Worm (Caenorhabditis elegans) whole organism, early embryonic: ENCODE data around the gene C14B9.10.

Source experiments
- aly-1 ChIP-seq: sonication (generic microtip); optimal IDR thresholded peaks from 2 replicates; lab custom pipeline; 2016; ENCODE audit warnings: missing genetic modification characterization, missing compliant biosample characterization
- ama-1 ChIP-seq: fragments of 150-350 bp; optimal IDR thresholded peaks from 2 replicates; lab custom pipeline; 2014
- ceh-13 ChIP-seq: fragments of 200-800 bp; sonication (Bioruptor generic); optimal IDR thresholded peaks from 2 replicates; lab custom pipeline; 2018; ENCODE audit warnings: mild to moderate bottlenecking, missing genetic modification characterization, missing compliant biosample characterization
- ceh-36 ChIP-seq: sonication (generic microtip); optimal IDR thresholded peaks from 2 replicates; lab custom pipeline; 2016; ENCODE audit warnings: missing genetic modification characterization, inconsistent platforms, missing compliant biosample characterization
- flt-1 ChIP-seq: fragments of 200-800 bp; sonication (Bioruptor generic); IDR thresholded peaks from 2 replicates; pipeline ENCODE4 v1.3.6; 2022; ENCODE audit warnings: missing genetic modification characterization, missing compliant biosample characterization
- hmbx-1 ChIP-seq: sonication (generic microtip); optimal IDR thresholded peaks from 2 replicates; lab custom pipeline; 2016; ENCODE audit warnings: mild to moderate bottlenecking, missing genetic modification characterization, missing compliant biosample characterization
- hmg-4 ChIP-seq: fragments of 200-800 bp; sonication (Bioruptor generic); optimal IDR thresholded peaks from 2 replicates; lab custom pipeline; 2018; ENCODE audit warnings: mild to moderate bottlenecking, missing genetic modification characterization, missing compliant biosample characterization
- scrt-1 ChIP-seq: fragments of 200-800 bp; sonication (Bioruptor generic); IDR thresholded peaks from 2 replicates; pipeline ENCODE4 v1.3.6; 2022; ENCODE audit warnings: missing genetic modification characterization, missing compliant biosample characterization
- sea-1 ChIP-seq: fragments of 200-800 bp; sonication (Bioruptor generic); conservative IDR thresholded peaks from 2 replicates; pipeline ENCODE4 v1.3.6; 2022; ENCODE audit warnings: missing genetic modification characterization, missing compliant biosample characterization
- tbx-11 ChIP-seq: fragments of 200-800 bp; sonication (Bioruptor generic); IDR thresholded peaks from 2 replicates; pipeline ENCODE4 v1.3.6; 2022; ENCODE audit warnings: missing genetic modification characterization, missing compliant biosample characterization
- tbx-37 ChIP-seq: fragments of 200-800 bp; sonication (Bioruptor generic); conservative IDR thresholded peaks from 2 replicates; pipeline ENCODE4 v1.3.6; 2022; ENCODE audit warnings: missing genetic modification reagents, missing genetic modification characterization, missing compliant biosample characterization
- tra-4 ChIP-seq: sonication (generic microtip); optimal IDR thresholded peaks from 2 replicates; lab custom pipeline; 2017; ENCODE audit warnings: missing genetic modification characterization, missing compliant biosample characterization

- TF ChIP-seq tbx-11 (no peak), ama-1 (lab: Kevin White, UChicago) (no peak), sea-1 (GFP tag; lab: Robert Waterston, UW) (no peak), tbx-37 (GFP tag; lab: Robert Waterston, UW) (no peak), hmg-4 (GFP tag; lab: Kevin White, UChicago) (no peak), flt-1 (GFP tag; lab: Robert Waterston, UW) (no peak), hmbx-1 (no peak), tra-4 (tag; lab: Kevin White, UChicago) (no peak), scrt-1 (GFP tag; lab: Robert Waterston, UW) (no peak), aly-1 (no peak), ceh-36 (tag; lab: Kevin White, UChicago) (no peak), ceh-13 (GFP tag; lab: Kevin White, UChicago) (no peak)
Observed at ce11 chrIII:8163283-8163682, 32.6 kb downstream of the C14B9.10 start, which contains the start of gene bath-42.
